Worm (Caenorhabditis elegans) whole organism, L3 larva: ENCODE data around the gene C06B3.1.

Experiments used
- ceh-16 ChIP-seq: sonication (generic microtip); optimal IDR thresholded peaks from 2 replicates; lab custom pipeline; 2017; ENCODE audit warnings: missing biosample characterization, missing genetic modification characterization
- ceh-82 ChIP-seq: fragments of 150-350 bp; optimal IDR thresholded peaks from 2 replicates; lab custom pipeline; 2014; ENCODE audit warnings: missing biosample characterization, missing genetic modification characterization
- ceh-9 ChIP-seq: sonication (generic microtip); optimal IDR thresholded peaks from 2 replicates; lab custom pipeline; 2018; ENCODE audit warnings: missing biosample characterization, missing genetic modification characterization
- egl-27 ChIP-seq: sonication (generic microtip); optimal IDR thresholded peaks from 4 replicates; lab custom pipeline; 2017; ENCODE audit warnings: missing biosample characterization, missing genetic modification reagents, missing genetic modification characterization
- egl-5 ChIP-seq: fragments of 150-350 bp; optimal IDR thresholded peaks from 2 replicates; lab custom pipeline; 2017; ENCODE audit warnings: missing biosample characterization, missing genetic modification reagents, missing genetic modification characterization, inconsistent platforms
- elt-2 ChIP-seq: sonication (generic microtip); optimal IDR thresholded peaks from 2 replicates; lab custom pipeline; 2016; ENCODE audit warnings: missing genetic modification reagents, mild to moderate bottlenecking, missing genetic modification characterization, missing compliant biosample characterization
- hmg-11 ChIP-seq: sonication (generic microtip); optimal IDR thresholded peaks from 2 replicates; lab custom pipeline; 2016; ENCODE audit warnings: missing genetic modification characterization, missing compliant biosample characterization
- jun-1 ChIP-seq: fragments of 150-350 bp; optimal IDR thresholded peaks from 2 replicates; lab custom pipeline; 2014; ENCODE audit warnings: missing biosample characterization, missing genetic modification reagents, missing genetic modification characterization
- nhr-12 ChIP-seq: fragments of 150-350 bp; optimal IDR thresholded peaks from 2 replicates; lab custom pipeline; 2014; ENCODE audit warnings: missing biosample characterization, missing genetic modification characterization
- nhr-25 ChIP-seq: sonication (generic microtip); optimal IDR thresholded peaks from 2 replicates; lab custom pipeline; 2017; ENCODE audit warnings: missing biosample characterization, missing genetic modification characterization
- nhr-77 ChIP-seq: fragments of 150-350 bp; optimal IDR thresholded peaks from 2 replicates; lab custom pipeline; 2014; ENCODE audit warnings: missing biosample characterization, missing genetic modification characterization
- snpc-4 ChIP-seq: fragments of 150-350 bp; optimal IDR thresholded peaks from 2 replicates; lab custom pipeline; 2014; ENCODE audit warnings: missing biosample characterization, missing genetic modification characterization
- zag-1 ChIP-seq: fragments of 150-350 bp; optimal IDR thresholded peaks from 2 replicates; lab custom pipeline; 2014; ENCODE audit warnings: missing biosample characterization, missing genetic modification characterization

DNA sequence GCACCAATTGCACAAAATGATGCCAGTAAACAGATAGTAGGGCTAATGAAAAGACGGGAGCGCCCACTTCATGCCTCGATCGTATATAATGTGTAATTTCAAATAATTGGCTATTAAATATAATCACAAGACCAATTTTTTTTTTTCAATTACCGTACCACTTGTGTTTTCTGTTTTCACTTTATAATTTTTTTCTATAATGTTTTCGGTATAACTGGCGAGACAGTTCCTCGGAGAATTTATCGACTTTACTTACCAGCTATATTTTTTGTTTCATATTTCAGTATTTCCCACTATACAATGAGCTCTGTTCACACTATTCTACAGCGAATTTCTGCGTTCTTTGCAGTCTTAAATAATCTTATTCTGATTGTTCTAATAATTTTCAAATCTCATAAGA lies 13.6 kb downstream of the C06B3.1 start, which contains the start of gene str-252:
- no peak for TF ChIP-seq nhr-12
- TF ChIP-seq elt-2 (tag; lab: Kevin White, UChicago), result no peak
- no peak for TF ChIP-seq nhr-25 (tag; lab: Kevin White, UChicago)
- TF ChIP-seq nhr-77 (tag; lab: Kevin White, UChicago), result no peak
- no peak for TF ChIP-seq zag-1 (tag; lab: Kevin White, UChicago)
- TF ChIP-seq egl-27 (tag; lab: Kevin White, UChicago), result no peak
- no peak for TF ChIP-seq snpc-4
- TF ChIP-seq ceh-9 (tag; lab: Kevin White, UChicago), result no peak
- no peak for TF ChIP-seq jun-1 (tag; lab: Kevin White, UChicago)
- no peak for TF ChIP-seq hmg-11
- TF ChIP-seq egl-5 (tag; lab: Kevin White, UChicago), result no peak
- TF ChIP-seq ceh-82 (tag; lab: Kevin White, UChicago), result no peak
- no peak for TF ChIP-seq ceh-16 (tag; lab: Kevin White, UChicago)
